Worm (Caenorhabditis elegans) whole organism, L2 larva: ENCODE results near the gene ZK1240.5.

Experiments used
- C34F6.9 ChIP-seq: fragments of 150-350 bp; optimal IDR thresholded peaks from 2 replicates; lab custom pipeline; 2014; ENCODE audit warnings: missing biosample characterization, missing genetic modification characterization
- F13H6.1 ChIP-seq: sonication (generic microtip); optimal IDR thresholded peaks from 2 replicates; lab custom pipeline; 2016; ENCODE audit warnings: missing genetic modification characterization, missing compliant biosample characterization
- R02D3.7 ChIP-seq: fragments of 150-350 bp; optimal IDR thresholded peaks from 2 replicates; lab custom pipeline; 2014; ENCODE audit warnings: missing biosample characterization, missing genetic modification characterization
- Y55F3AM.14 ChIP-seq: fragments of 200-800 bp; sonication (Bioruptor generic); optimal IDR thresholded peaks from 2 replicates; lab custom pipeline; 2018; ENCODE audit warnings: mild to moderate bottlenecking, missing genetic modification characterization, missing compliant biosample characterization
- ZK546.5 ChIP-seq: sonication (generic microtip); optimal IDR thresholded peaks from 2 replicates; lab custom pipeline; 2017; ENCODE audit warnings: missing biosample characterization, missing genetic modification characterization
- alr-1 ChIP-seq: fragments of 150-350 bp; optimal IDR thresholded peaks from 2 replicates; lab custom pipeline; 2014; ENCODE audit warnings: missing biosample characterization, missing genetic modification characterization
- aly-2 ChIP-seq: fragments of 150-350 bp; optimal IDR thresholded peaks from 2 replicates; lab custom pipeline; 2014; ENCODE audit warnings: missing biosample characterization, missing genetic modification characterization
- ama-1 ChIP-seq: fragments of 150-350 bp; optimal IDR thresholded peaks from 2 replicates; lab custom pipeline; 2018; ENCODE audit warnings: inconsistent platforms
- blmp-1 ChIP-seq: sonication (generic microtip); optimal IDR thresholded peaks from 2 replicates; lab custom pipeline; 2017; ENCODE audit warnings: missing genetic modification characterization, mild to moderate bottlenecking, missing compliant biosample characterization, antibody characterized with exemption, moderate library complexity; ENCODE audit not compliant: insufficient read depth
- ceh-16 ChIP-seq: fragments of 150-350 bp; optimal IDR thresholded peaks from 2 replicates; lab custom pipeline; 2014; ENCODE audit warnings: missing biosample characterization, missing genetic modification characterization
- ceh-82 ChIP-seq: fragments of 150-350 bp; optimal IDR thresholded peaks from 2 replicates; lab custom pipeline; 2014; ENCODE audit warnings: missing biosample characterization, missing genetic modification characterization
- crh-2 ChIP-seq: sonication (generic microtip); optimal IDR thresholded peaks from 2 replicates; lab custom pipeline; 2017; ENCODE audit warnings: missing biosample characterization, missing genetic modification characterization
- dmd-4 ChIP-seq: sonication (generic microtip); optimal IDR thresholded peaks from 2 replicates; lab custom pipeline; 2017; ENCODE audit warnings: missing biosample characterization, missing genetic modification characterization
- egl-27 ChIP-seq: sonication (generic microtip); optimal IDR thresholded peaks from 3 replicates; lab custom pipeline; 2017; ENCODE audit warnings: missing biosample characterization, missing genetic modification reagents, missing genetic modification characterization
- elt-3 ChIP-seq: sonication (generic microtip); optimal IDR thresholded peaks from 2 replicates; lab custom pipeline; 2017; ENCODE audit warnings: missing biosample characterization, missing genetic modification characterization
- fos-1 ChIP-seq: fragments of 150-350 bp; optimal IDR thresholded peaks from 2 replicates; lab custom pipeline; 2014; ENCODE audit warnings: missing biosample characterization, missing genetic modification characterization
- gmeb-1 ChIP-seq: fragments of 150-350 bp; optimal IDR thresholded peaks from 2 replicates; lab custom pipeline; 2014; ENCODE audit warnings: missing biosample characterization, missing genetic modification characterization
- lin-11 ChIP-seq: fragments of 150-350 bp; sonication (generic microtip); optimal IDR thresholded peaks from 2 replicates; lab custom pipeline; 2014; ENCODE audit warnings: missing biosample characterization, missing genetic modification characterization, inconsistent platforms, mixed read lengths
- lin-13 ChIP-seq: fragments of 150-350 bp; optimal IDR thresholded peaks from 2 replicates; lab custom pipeline; 2014; ENCODE audit warnings: missing biosample characterization, missing genetic modification reagents, missing genetic modification characterization
- lin-39 ChIP-seq: fragments of 150-350 bp; optimal IDR thresholded peaks from 2 replicates; lab custom pipeline; 2014; ENCODE audit warnings: missing biosample characterization, missing genetic modification reagents, missing genetic modification characterization
- lsy-2 ChIP-seq, 2 experiments: fragments of 150-350 bp in 1 of 2; sonication (generic microtip) in 1 of 2; optimal IDR thresholded peaks; 2 replicates each; lab custom pipeline; 2014 to 2017; ENCODE audit warnings: missing biosample characterization in 2 of 2, missing genetic modification characterization in 2 of 2
- mab-5 ChIP-seq: fragments of 150-350 bp; optimal IDR thresholded peaks from 2 replicates; lab custom pipeline; 2014; ENCODE audit warnings: missing biosample characterization, missing genetic modification characterization
- mbf-1 ChIP-seq: sonication (generic microtip); optimal IDR thresholded peaks from 2 replicates; lab custom pipeline; 2017; ENCODE audit warnings: missing biosample characterization, missing genetic modification characterization
- mdl-1 ChIP-seq, 2 experiments: fragments of 150-350 bp in 1 of 2; sonication (generic microtip) in 1 of 2; optimal IDR thresholded peaks; 2 replicates each; lab custom pipeline; 2017; ENCODE audit warnings: missing biosample characterization in 2 of 2, missing genetic modification characterization in 2 of 2
- nhr-10 ChIP-seq: sonication (generic microtip); optimal IDR thresholded peaks from 2 replicates; lab custom pipeline; 2017; ENCODE audit warnings: missing biosample characterization, missing genetic modification characterization
- nhr-11 ChIP-seq: fragments of 150-350 bp; optimal IDR thresholded peaks from 2 replicates; lab custom pipeline; 2014; ENCODE audit warnings: missing biosample characterization, missing genetic modification characterization
- nhr-12 ChIP-seq: fragments of 150-350 bp; optimal IDR thresholded peaks from 2 replicates; lab custom pipeline; 2014; ENCODE audit warnings: missing biosample characterization, missing genetic modification characterization
- nhr-129 ChIP-seq: fragments of 150-350 bp; optimal IDR thresholded peaks from 2 replicates; lab custom pipeline; 2014; ENCODE audit warnings: missing biosample characterization, missing genetic modification characterization
- nhr-21 ChIP-seq: fragments of 150-350 bp; optimal IDR thresholded peaks from 2 replicates; lab custom pipeline; 2014; ENCODE audit warnings: missing biosample characterization, missing genetic modification characterization
- nhr-237 ChIP-seq: fragments of 150-350 bp; optimal IDR thresholded peaks from 2 replicates; lab custom pipeline; 2014; ENCODE audit warnings: missing biosample characterization, missing genetic modification characterization
- nhr-25 ChIP-seq: fragments of 150-350 bp; sonication (generic microtip); optimal IDR thresholded peaks from 3 replicates; lab custom pipeline; 2014; ENCODE audit warnings: missing biosample characterization, missing genetic modification characterization
- nhr-6 ChIP-seq: fragments of 150-350 bp; optimal IDR thresholded peaks from 2 replicates; lab custom pipeline; 2014; ENCODE audit warnings: missing biosample characterization, missing genetic modification characterization
- nhr-77 ChIP-seq: fragments of 150-350 bp; optimal IDR thresholded peaks from 2 replicates; lab custom pipeline; 2014; ENCODE audit warnings: missing biosample characterization, missing genetic modification characterization
- peb-1 ChIP-seq: fragments of 150-350 bp; optimal IDR thresholded peaks from 2 replicates; lab custom pipeline; 2014; ENCODE audit warnings: missing biosample characterization, missing genetic modification characterization
- sem-4 ChIP-seq: fragments of 150-350 bp; optimal IDR thresholded peaks from 2 replicates; lab custom pipeline; 2014; ENCODE audit warnings: missing biosample characterization, missing genetic modification reagents, missing genetic modification characterization
- skn-1 ChIP-seq: sonication (generic microtip); optimal IDR thresholded peaks from 2 replicates; lab custom pipeline; 2017; ENCODE audit warnings: missing biosample characterization, missing genetic modification characterization
- sma-3 ChIP-seq: sonication (generic microtip); optimal IDR thresholded peaks from 2 replicates; lab custom pipeline; 2016; ENCODE audit warnings: missing genetic modification reagents, missing genetic modification characterization, missing compliant biosample characterization
- sma-9 ChIP-seq, 2 experiments: fragments of 150-350 bp in 1 of 2; sonication (generic microtip) in 1 of 2; optimal IDR thresholded peaks; 2 replicates each; lab custom pipeline; 2014 to 2016; ENCODE audit warnings: missing genetic modification characterization in 2 of 2, mild to moderate bottlenecking in 1 of 2, missing biosample characterization in 1 of 2, missing compliant biosample characterization in 1 of 2, missing genetic modification reagents in 1 of 2, moderate library complexity in 1 of 2
- snpc-4 ChIP-seq: fragments of 150-350 bp; optimal IDR thresholded peaks from 2 replicates; lab custom pipeline; 2014; ENCODE audit warnings: missing biosample characterization, missing genetic modification characterization
- unc-39 ChIP-seq: fragments of 150-350 bp; optimal IDR thresholded peaks from 2 replicates; lab custom pipeline; 2014; ENCODE audit warnings: missing biosample characterization, missing genetic modification characterization
- unc-55 ChIP-seq: fragments of 150-350 bp; sonication (generic microtip); optimal IDR thresholded peaks from 3 replicates; lab custom pipeline; 2014; ENCODE audit warnings: missing biosample characterization, missing genetic modification reagents, missing genetic modification characterization
- unc-62 ChIP-seq: fragments of 150-350 bp; optimal IDR thresholded peaks from 2 replicates; lab custom pipeline; 2014; ENCODE audit warnings: missing biosample characterization, missing genetic modification reagents, missing genetic modification characterization
- zag-1 ChIP-seq: fragments of 150-350 bp; optimal IDR thresholded peaks from 2 replicates; lab custom pipeline; 2014; ENCODE audit warnings: missing biosample characterization, missing genetic modification characterization
- ztf-1 ChIP-seq: fragments of 200-800 bp; sonication (Bioruptor generic); conservative IDR thresholded peaks from 2 replicates; pipeline ENCODE4 v1.3.6; 2022; ENCODE audit warnings: missing genetic modification characterization, missing compliant biosample characterization
- ztf-4 ChIP-seq: fragments of 150-350 bp; optimal IDR thresholded peaks from 2 replicates; lab custom pipeline; 2014; ENCODE audit warnings: missing biosample characterization, missing genetic modification characterization

The ZK1240.5 gene

ce11 chrII:2346672-2347071 lies 28.9 kb upstream of the ZK1240.5 start, which contains the start of gene F43C11.4:
Gene F43C11.4 (plus strand): TSS chrII:2346972.
- no peak for TF ChIP-seq sem-4 (tag; lab: Kevin White, UChicago)
- no peak for TF ChIP-seq nhr-21 (tag; lab: Kevin White, UChicago)
- TF ChIP-seq blmp-1 (tag; lab: Kevin White, UChicago) = no peak
- no peak for TF ChIP-seq fos-1 (tag; lab: Kevin White, UChicago)
- TF ChIP-seq C34F6.9 (tag; lab: Kevin White, UChicago) = no peak
- TF ChIP-seq elt-3 (tag; lab: Kevin White, UChicago) = no peak
- TF ChIP-seq sma-3 = no peak
- no peak for TF ChIP-seq sma-9 (GFP tag; optimal IDR thresholded peaks at IDR 0.05; lab: Kevin White, UChicago)
- no peak for TF ChIP-seq sma-9 (tag; optimal IDR thresholded peaks at IDR 0.05; lab: Kevin White, UChicago)
- TF ChIP-seq lin-13 (GFP tag; lab: Kevin White, UChicago) = no peak
- TF ChIP-seq mdl-1 (tag; optimal IDR thresholded peaks at IDR 0.05; lab: Kevin White, UChicago) = no peak
- TF ChIP-seq egl-27 (tag; lab: Kevin White, UChicago) = no peak
- no peak for TF ChIP-seq nhr-10 (tag; lab: Kevin White, UChicago)
- no peak for TF ChIP-seq ceh-16 (tag; lab: Kevin White, UChicago)
- TF ChIP-seq ceh-82 (tag; lab: Kevin White, UChicago) = no peak
- no peak for TF ChIP-seq ama-1
- no peak for TF ChIP-seq dmd-4 (tag; lab: Kevin White, UChicago)
- TF ChIP-seq, all 48 proteins: peak for 0

DNA sequence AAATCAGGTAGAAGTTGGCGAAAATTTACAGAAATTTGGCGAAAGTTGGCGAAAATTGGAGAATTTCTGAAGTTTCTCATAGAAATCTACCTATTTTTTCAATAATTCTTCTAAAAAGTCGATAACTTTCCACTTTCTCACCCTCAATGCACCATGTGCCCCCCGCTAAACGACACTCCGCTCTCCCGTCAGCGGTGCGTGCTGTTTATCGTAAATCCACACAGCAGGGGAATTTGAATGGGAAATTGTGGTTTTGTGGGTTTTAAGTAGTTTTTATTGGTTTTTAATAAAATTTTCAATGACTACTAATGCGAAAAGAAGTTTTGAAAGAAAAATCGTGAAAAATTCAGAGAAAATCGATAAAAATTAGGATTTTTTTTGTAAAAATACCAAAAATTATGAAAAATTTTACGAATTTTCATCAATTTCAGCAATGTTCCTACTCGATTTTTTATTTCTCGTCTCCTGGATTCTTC lies 24.3 kb upstream of the ZK1240.5 start, which contains the start of gene F43C11.6:
Gene F43C11.6, plus strand, starts transcription at position 426 of the 476 bp plus-strand sequence.
- TF ChIP-seq nhr-237 (tag; lab: Kevin White, UChicago) (no peak), mab-5 (tag; lab: Kevin White, UChicago) (no peak), aly-2 (tag; lab: Kevin White, UChicago) (no peak), sma-9 (GFP tag; optimal IDR thresholded peaks at IDR 0.05; lab: Kevin White, UChicago) (no peak), sma-9 (tag; optimal IDR thresholded peaks at IDR 0.05; lab: Kevin White, UChicago) (no peak), sma-3 (no peak), ztf-1 (no peak), nhr-10 (tag; lab: Kevin White, UChicago) (no peak), unc-39 (tag; lab: Kevin White, UChicago) (no peak), nhr-25 (no peak), mdl-1 (tag; optimal IDR thresholded peaks at IDR 0.05; lab: Kevin White, UChicago) (no peak), F13H6.1 (no peak), mbf-1 (tag; lab: Kevin White, UChicago) (no peak), peb-1 (tag; lab: Kevin White, UChicago) (no peak), gmeb-1 (no peak), blmp-1 (tag; lab: Kevin White, UChicago) (no peak), ama-1 (no peak), nhr-77 (tag; lab: Kevin White, UChicago) (no peak), fos-1 (tag; lab: Kevin White, UChicago) (no peak), dmd-4 (tag; lab: Kevin White, UChicago) (no peak), ztf-4 (no peak), nhr-11 (no peak), zag-1 (tag; lab: Kevin White, UChicago) (no peak), Y55F3AM.14 (GFP tag; lab: Kevin White, UChicago) (no peak), C34F6.9 (tag; lab: Kevin White, UChicago) (peak; percentile 16), lsy-2 (tag; optimal IDR thresholded peaks at IDR 0.05; lab: Kevin White, UChicago) (peak in 1 of 2 experiments; percentile 61), unc-62 (no peak), sem-4 (tag; lab: Kevin White, UChicago) (no peak), unc-55 (peak; percentile 62), lin-39 (tag; lab: Kevin White, UChicago) (no peak), skn-1 (tag; lab: Kevin White, UChicago) (no peak), snpc-4 (tag; lab: Kevin White, UChicago) (no peak), lin-13 (GFP tag; lab: Kevin White, UChicago) (peak; percentile 42), alr-1 (tag; lab: Kevin White, UChicago) (no peak), R02D3.7 (tag; lab: Kevin White, UChicago) (peak; percentile 69), lin-11 (no peak), ZK546.5 (no peak), crh-2 (peak; percentile 9), nhr-129 (peak; percentile 13), nhr-12 (tag; lab: Kevin White, UChicago) (no peak), nhr-6 (no peak)
